Fruit fly (Drosophila melanogaster) whole organism, embryonic: Measurements from ENCODE around the gene orion.
A peak's percentile ranks its signal among the peaks of the same experiment; 100 is the strongest.

Experiments
- ATbp ChIP-seq: fragments of 200-800 bp; sonication (Bioruptor generic); optimal IDR thresholded peaks from 2 replicates; lab custom pipeline; 2017; ENCODE audit warnings: missing biosample characterization, mild to moderate bottlenecking, missing genetic modification characterization, missing genetic modification reagents
- Antp ChIP-seq: fragments of 200-800 bp; sonication (Bioruptor generic); optimal IDR thresholded peaks from 3 replicates; lab custom pipeline; 2016; ENCODE audit warnings: missing biosample characterization, missing genetic modification characterization
- Atf6 ChIP-seq: fragments of 200-800 bp; sonication (Bioruptor generic); IDR thresholded peaks from 2 replicates; pipeline ENCODE4 v1.3.6; 2022; ENCODE audit warnings: missing biosample characterization, missing genetic modification characterization
- Bteb2 ChIP-seq: fragments of 200-800 bp; sonication (Bioruptor generic); optimal IDR thresholded peaks from 2 replicates; lab custom pipeline; 2016; ENCODE audit warnings: missing biosample characterization, missing genetic modification characterization
- CG10366 ChIP-seq: fragments of 200-800 bp; sonication (Bioruptor generic); IDR thresholded peaks from 2 replicates; pipeline ENCODE4 v1.3.6; 2022; ENCODE audit warnings: missing biosample characterization, missing genetic modification characterization
- CG11247 ChIP-seq: fragments of 200-800 bp; sonication (Bioruptor generic); IDR thresholded peaks from 2 replicates; pipeline ENCODE4 v1.3.6; 2022; ENCODE audit warnings: missing biosample characterization, missing genetic modification characterization
- CG11696 ChIP-seq: fragments of 200-800 bp; sonication (Bioruptor generic); IDR thresholded peaks from 2 replicates; pipeline ENCODE4 v1.3.6; 2022; ENCODE audit warnings: missing biosample characterization, missing genetic modification characterization
- CG1233 ChIP-seq: fragments of 200-800 bp; sonication (Bioruptor generic); optimal IDR thresholded peaks from 4 replicates; lab custom pipeline; 2018; ENCODE audit warnings: missing biosample characterization, mild to moderate bottlenecking, missing genetic modification characterization
- CG12769 ChIP-seq: fragments of 200-800 bp; sonication (Bioruptor generic); optimal IDR thresholded peaks from 2 replicates; lab custom pipeline; 2019; ENCODE audit warnings: missing biosample characterization, mild to moderate bottlenecking, missing genetic modification characterization, moderate library complexity
- CG13775 ChIP-seq: fragments of 200-800 bp; sonication (Bioruptor generic); optimal IDR thresholded peaks from 3 replicates; lab custom pipeline; 2017; ENCODE audit warnings: missing biosample characterization, mild to moderate bottlenecking, missing genetic modification characterization
- CG15073 ChIP-seq: fragments of 200-800 bp; sonication (Bioruptor generic); optimal IDR thresholded peaks from 2 replicates; lab custom pipeline; 2016; ENCODE audit warnings: missing biosample characterization, missing genetic modification characterization
- CG16815 ChIP-seq: fragments of 200-800 bp; sonication (Bioruptor generic); optimal IDR thresholded peaks from 3 replicates; lab custom pipeline; 2017; ENCODE audit warnings: missing biosample characterization, mild to moderate bottlenecking, missing genetic modification characterization
- CG17186 ChIP-seq: fragments of 200-800 bp; sonication (Bioruptor generic); optimal IDR thresholded peaks from 3 replicates; lab custom pipeline; 2017; ENCODE audit warnings: missing biosample characterization, missing genetic modification reagents, missing genetic modification characterization
- CG17612 ChIP-seq: fragments of 200-800 bp; sonication (Bioruptor generic); IDR thresholded peaks from 2 replicates; pipeline ENCODE4 v1.3.6; 2022; ENCODE audit warnings: missing biosample characterization, missing genetic modification characterization
- CG3281 ChIP-seq: fragments of 200-800 bp; sonication (Bioruptor generic); optimal IDR thresholded peaks from 3 replicates; lab custom pipeline; 2017; ENCODE audit warnings: missing biosample characterization, mild to moderate bottlenecking, missing genetic modification characterization
- CG4328 ChIP-seq: fragments of 200-800 bp; sonication (Bioruptor generic); optimal IDR thresholded peaks from 3 replicates; lab custom pipeline; 2017; ENCODE audit warnings: missing biosample characterization, missing genetic modification reagents, missing genetic modification characterization
- CG5245 ChIP-seq: fragments of 200-800 bp; sonication (Bioruptor generic); optimal IDR thresholded peaks from 3 replicates; lab custom pipeline; 2016; ENCODE audit warnings: missing biosample characterization, missing genetic modification characterization
- CG6254 ChIP-seq: fragments of 200-800 bp; sonication (Bioruptor generic); optimal IDR thresholded peaks from 3 replicates; lab custom pipeline; 2017; ENCODE audit warnings: mild to moderate bottlenecking, missing biosample characterization, missing genetic modification reagents, missing genetic modification characterization
- CG7556 ChIP-seq: fragments of 200-800 bp; sonication (Bioruptor generic); optimal IDR thresholded peaks from 2 replicates; lab custom pipeline; 2017; ENCODE audit warnings: missing biosample characterization, mild to moderate bottlenecking, missing genetic modification characterization
- CG7745 ChIP-seq: fragments of 200-800 bp; sonication (Bioruptor generic); optimal IDR thresholded peaks from 2 replicates; lab custom pipeline; 2018; ENCODE audit warnings: missing biosample characterization, mild to moderate bottlenecking, missing genetic modification characterization, moderate library complexity
- CHES-1-like ChIP-seq: fragments of 200-800 bp; sonication (Bioruptor generic); optimal IDR thresholded peaks from 2 replicates; lab custom pipeline; 2016; ENCODE audit warnings: missing biosample characterization, missing genetic modification characterization
- Doc2 ChIP-seq: fragments of 200-800 bp; sonication (Bioruptor generic); IDR thresholded peaks from 2 replicates; pipeline ENCODE4 v1.3.6; 2022; ENCODE audit warnings: missing biosample characterization, missing genetic modification characterization
- Eip74EF ChIP-seq, 2 experiments: fragments of 200-800 bp in 1 of 2; fragments of >200 bp in 1 of 2; sonication (Bioruptor generic) in 1 of 2; optimal IDR thresholded peaks; 2 replicates each; lab custom pipeline; 2017 to 2019; ENCODE audit warnings: missing biosample characterization in 2 of 2, missing genetic modification characterization in 2 of 2, mild to moderate bottlenecking in 1 of 2, moderate library complexity in 1 of 2
- Ets65A ChIP-seq: fragments of 200-800 bp; sonication (Bioruptor generic); peaks from one replicate; lab custom pipeline; 2016; ENCODE audit warnings: missing biosample characterization, missing genetic modification characterization
- Fer2 ChIP-seq: fragments of 200-800 bp; sonication (Bioruptor generic); optimal IDR thresholded peaks from 2 replicates; lab custom pipeline; 2018; ENCODE audit warnings: missing biosample characterization, mild to moderate bottlenecking, missing genetic modification characterization, moderate library complexity
- Gug ChIP-seq: fragments of 200-800 bp; sonication (Bioruptor generic); IDR thresholded peaks from 4 replicates; pipeline ENCODE4 v1.3.6; 2022; ENCODE audit warnings: missing biosample characterization, missing genetic modification characterization
- H2.0 ChIP-seq: fragments of 200-800 bp; sonication (Bioruptor generic); IDR thresholded peaks from 2 replicates; pipeline ENCODE4 v1.3.6; 2022; ENCODE audit warnings: missing biosample characterization, missing genetic modification characterization
- HHEX ChIP-seq: fragments of 200-800 bp; sonication (Bioruptor generic); optimal IDR thresholded peaks from 3 replicates; lab custom pipeline; 2017; ENCODE audit warnings: missing biosample characterization, mild to moderate bottlenecking, missing genetic modification characterization, missing genetic modification reagents
- HmgD ChIP-seq: fragments of 200-800 bp; sonication (Bioruptor generic); optimal IDR thresholded peaks from 3 replicates; lab custom pipeline; 2016; ENCODE audit warnings: missing biosample characterization, missing genetic modification characterization
- Hr39 ChIP-seq: fragments of >200 bp; optimal IDR thresholded peaks from 2 replicates; lab custom pipeline; 2017
- MBD-R2 ChIP-seq: fragments of 200-800 bp; sonication (Bioruptor generic); IDR thresholded peaks from 2 replicates; pipeline ENCODE4 v1.3.6; 2022; ENCODE audit warnings: missing biosample characterization, missing genetic modification characterization
- Oli ChIP-seq: fragments of 200-800 bp; sonication (Bioruptor generic); optimal IDR thresholded peaks from 2 replicates; lab custom pipeline; 2018; ENCODE audit warnings: missing biosample characterization, mild to moderate bottlenecking, missing genetic modification characterization, moderate library complexity
- Trl ChIP-seq, 3 experiments: fragments of >200 bp in 2 of 3; fragments of 200-800 bp in 1 of 3; sonication (Bioruptor generic) in 1 of 3; optimal IDR thresholded peaks; 2 replicates in 1 of 3; 3 replicates in 2 of 3; lab custom pipeline; 2016 to 2017; ENCODE audit warnings: missing biosample characterization in 1 of 3, missing genetic modification characterization in 1 of 3
- Xbp1 ChIP-seq: fragments of 200-800 bp; sonication (Bioruptor generic); optimal IDR thresholded peaks from 3 replicates; lab custom pipeline; 2016; ENCODE audit warnings: missing biosample characterization, mild to moderate bottlenecking, missing genetic modification characterization
- ara ChIP-seq: fragments of 200-800 bp; sonication (Bioruptor generic); IDR thresholded peaks from 2 replicates; pipeline ENCODE4 v1.3.6; 2022; ENCODE audit warnings: missing biosample characterization, missing genetic modification characterization
- bbx ChIP-seq: fragments of 200-800 bp; sonication (Bioruptor generic); IDR thresholded peaks from 2 replicates; pipeline ENCODE4 v1.3.6; 2022; ENCODE audit warnings: missing biosample characterization, missing genetic modification characterization; ENCODE audit not compliant: partially characterized antibody
- bigmax ChIP-seq: fragments of 200-800 bp; sonication (Bioruptor generic); optimal IDR thresholded peaks from 2 replicates; lab custom pipeline; 2018; ENCODE audit warnings: missing biosample characterization, mild to moderate bottlenecking, missing genetic modification characterization
- br ChIP-seq: fragments of >200 bp; optimal IDR thresholded peaks from 2 replicates; lab custom pipeline; 2017
- cato ChIP-seq: fragments of 200-800 bp; sonication (Bioruptor generic); optimal IDR thresholded peaks from 2 replicates; lab custom pipeline; 2016; ENCODE audit warnings: missing biosample characterization, missing genetic modification characterization, borderline replicate concordance
- chinmo ChIP-seq: fragments of 200-800 bp; sonication (Bioruptor generic); IDR thresholded peaks from 4 replicates; pipeline ENCODE4 v1.3.6; 2022; ENCODE audit warnings: missing biosample characterization, missing genetic modification characterization; ENCODE audit not compliant: partially characterized antibody
- crol ChIP-seq: fragments of 200-800 bp; sonication (Bioruptor generic); IDR thresholded peaks from 2 replicates; pipeline ENCODE4 v1.3.6; 2022; ENCODE audit warnings: missing biosample characterization, missing genetic modification characterization
- gcm ChIP-seq: fragments of 200-800 bp; sonication (Bioruptor generic); optimal IDR thresholded peaks from 2 replicates; lab custom pipeline; 2019; ENCODE audit warnings: missing biosample characterization, mild to moderate bottlenecking, missing genetic modification characterization, moderate library complexity
- hb ChIP-seq: fragments of 200-800 bp; sonication (Bioruptor generic); IDR thresholded peaks from 3 replicates; pipeline ENCODE4 v1.3.6; 2022; ENCODE audit warnings: missing biosample characterization, missing genetic modification characterization; ENCODE audit not compliant: partially characterized antibody
- hth ChIP-seq: fragments of >200 bp; optimal IDR thresholded peaks from 2 replicates; lab custom pipeline; 2017; ENCODE audit warnings: inconsistent platforms
- klu ChIP-seq: fragments of 200-800 bp; sonication (Bioruptor generic); IDR thresholded peaks from 2 replicates; pipeline ENCODE4 v1.3.6; 2022; ENCODE audit warnings: missing biosample characterization, missing genetic modification characterization
- lab ChIP-seq: fragments of 200-800 bp; sonication (Bioruptor generic); optimal IDR thresholded peaks from 3 replicates; lab custom pipeline; 2017; ENCODE audit warnings: missing biosample characterization, missing genetic modification characterization, mild to moderate bottlenecking, moderate library complexity, missing genetic modification reagents
- nmo ChIP-seq: fragments of 200-800 bp; sonication (Bioruptor generic); optimal IDR thresholded peaks from 2 replicates; lab custom pipeline; 2018; ENCODE audit warnings: missing biosample characterization, mild to moderate bottlenecking, missing genetic modification characterization, moderate library complexity
- phol ChIP-seq: fragments of 200-800 bp; sonication (Bioruptor generic); optimal IDR thresholded peaks from 3 replicates; lab custom pipeline; 2018; ENCODE audit warnings: missing biosample characterization, mild to moderate bottlenecking, missing genetic modification characterization, moderate library complexity
- pita ChIP-seq: fragments of 200-800 bp; sonication (Bioruptor generic); optimal IDR thresholded peaks from 2 replicates; lab custom pipeline; 2017; ENCODE audit warnings: missing biosample characterization, mild to moderate bottlenecking, missing genetic modification characterization
- zen2 ChIP-seq: fragments of 200-800 bp; sonication (Bioruptor generic); IDR thresholded peaks from 3 replicates; pipeline ENCODE4 v1.3.6; 2022; ENCODE audit warnings: missing biosample characterization, missing genetic modification characterization; ENCODE audit not compliant: partially characterized antibody

orion gene

DNA sequence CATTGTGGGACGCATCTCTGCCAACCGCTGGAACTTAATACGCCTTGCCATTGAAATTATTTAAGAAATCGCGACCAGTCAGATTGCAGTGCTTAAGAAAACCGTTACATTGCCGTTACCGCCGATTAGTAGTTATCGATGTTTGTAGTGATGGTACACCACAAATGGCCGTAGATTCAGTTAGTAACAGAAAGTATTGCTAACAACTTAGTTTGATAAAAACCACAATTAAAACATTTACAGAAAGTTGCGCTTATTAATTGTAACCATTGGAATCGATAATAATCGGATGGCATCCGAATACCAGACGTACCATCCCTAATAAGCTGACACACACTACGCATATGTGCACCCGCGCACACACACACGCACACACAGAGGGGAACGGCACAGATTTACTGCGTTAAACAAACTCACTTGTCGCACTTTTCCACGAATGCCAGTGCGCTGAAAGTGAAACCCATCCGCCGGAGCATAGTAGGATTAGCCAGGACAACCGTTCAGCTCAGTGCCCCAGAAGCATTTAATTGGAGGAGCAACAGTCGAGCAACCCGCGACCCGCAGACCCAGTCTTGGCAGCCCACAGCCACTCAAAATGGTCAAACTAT lies 26.5 kb downstream of the orion start, which contains the start of the genes hdm and Ykt6 (continued):
- TF ChIP-seq CG4328 (peak; percentile 9), CG11247 (GFP tag; lab: Robert Waterston, UW) (peak; percentile 86), crol (GFP tag; lab: Robert Waterston, UW) (peak; percentile 57; the same call in 1 of the 2 replicates), Eip74EF (GFP tag; optimal IDR thresholded peaks at IDR 0.05; lab: Kevin White, UChicago) (no peak), CG1233 (GFP tag; lab: Kevin White, UChicago) (peak; percentile 56), chinmo (GFP tag; lab: Robert Waterston, UW) (peak; percentile 87; the same call in 3 of the 4 replicates), CG17186 (GFP tag; lab: Kevin White, UChicago) (peak; percentile 90), H2.0 (peak; percentile 83), pita (GFP tag; lab: Kevin White, UChicago) (no peak), Doc2 (no peak), Hr39 (no peak), lab (GFP tag; lab: Kevin White, UChicago) (no peak), nmo (GFP tag; lab: Kevin White, UChicago) (peak; percentile 78), CG10366 (peak; percentile 70), hth (lab: Kevin White, UChicago) (no peak), zen2 (GFP tag; lab: Robert Waterston, UW) (peak; percentile 87; the same call in 2 of the 3 replicates), CG16815 (GFP tag; lab: Kevin White, UChicago) (no peak), Fer2 (peak; percentile 39), CG6254 (GFP tag; lab: Kevin White, UChicago) (peak; percentile 39), CG13775 (peak; percentile 76), Bteb2 (peak; percentile 65), HmgD (GFP tag; lab: Kevin White, UChicago) (peak; percentile 70), Antp (GFP tag; lab: Kevin White, UChicago) (peak; percentile 88), Gug (GFP tag; lab: Robert Waterston, UW) (peak; percentile 78; the same call in 3 of the 4 replicates), cato (GFP tag; lab: Kevin White, UChicago) (peak; percentile 56), gcm (peak; percentile 48), CG12769 (no peak), CHES-1-like (GFP tag; lab: Kevin White, UChicago) (peak; percentile 77), bigmax (GFP tag; lab: Kevin White, UChicago) (no peak), ara (peak; percentile 85), Atf6 (peak; percentile 85), ATbp (GFP tag; lab: Kevin White, UChicago) (no peak), Ets65A (GFP tag; lab: Kevin White, UChicago) (peak; percentile 98), CG11696 (GFP tag; lab: Robert Waterston, UW) (peak; percentile 37; the same call in 1 of the 2 replicates), HHEX (GFP tag; lab: Kevin White, UChicago) (no peak), phol (tag; lab: Kevin White, UChicago) (peak; percentile 77), MBD-R2 (GFP tag; lab: Robert Waterston, UW) (peak; percentile 88), CG7745 (tag; lab: Kevin White, UChicago) (no peak), CG5245 (GFP tag; lab: Kevin White, UChicago) (peak; percentile 76), CG17612 (peak; percentile 62), CG3281 (GFP tag; lab: Kevin White, UChicago) (peak; percentile 64), hb (GFP tag; lab: Robert Waterston, UW) (peak; percentile 92), Xbp1 (GFP tag; lab: Kevin White, UChicago) (peak; percentile 83), bbx (GFP tag; lab: Robert Waterston, UW) (peak; percentile 91), klu (GFP tag; lab: Robert Waterston, UW) (no peak), CG7556 (peak; percentile 52), br (lab: Kevin White, UChicago) (no peak), CG15073 (GFP tag; lab: Kevin White, UChicago) (no peak), Oli (tag; lab: Kevin White, UChicago) (no peak), Trl (optimal IDR thresholded peaks at IDR 0.05; lab: Kevin White, UChicago) (no peak), Trl (GFP tag; optimal IDR thresholded peaks at IDR 0.05; lab: Kevin White, UChicago) (peak; percentile 84)
